Worm (Caenorhabditis elegans) whole organism, early embryonic: ENCODE results near the gene mpc-1.

Source experiments
- B0310.2 ChIP-seq: sonication (generic microtip); optimal IDR thresholded peaks from 2 replicates; lab custom pipeline; 2016; ENCODE audit warnings: mild to moderate bottlenecking, missing genetic modification characterization, missing compliant biosample characterization
- F13C5.2 ChIP-seq: sonication (generic microtip); optimal IDR thresholded peaks from 2 replicates; lab custom pipeline; 2017; ENCODE audit warnings: mild to moderate bottlenecking, missing genetic modification characterization, inconsistent platforms, missing compliant biosample characterization
- aly-1 ChIP-seq: sonication (generic microtip); optimal IDR thresholded peaks from 2 replicates; lab custom pipeline; 2016; ENCODE audit warnings: missing genetic modification characterization, missing compliant biosample characterization
- ama-1 ChIP-seq: fragments of 150-350 bp; optimal IDR thresholded peaks from 2 replicates; lab custom pipeline; 2014
- ceh-13 ChIP-seq: fragments of 200-800 bp; sonication (Bioruptor generic); optimal IDR thresholded peaks from 2 replicates; lab custom pipeline; 2018; ENCODE audit warnings: mild to moderate bottlenecking, missing genetic modification characterization, missing compliant biosample characterization
- ceh-36 ChIP-seq: sonication (generic microtip); optimal IDR thresholded peaks from 2 replicates; lab custom pipeline; 2016; ENCODE audit warnings: missing genetic modification characterization, inconsistent platforms, missing compliant biosample characterization
- ets-7 ChIP-seq: sonication (generic microtip); optimal IDR thresholded peaks from 2 replicates; lab custom pipeline; 2016; ENCODE audit warnings: missing genotype, missing genetic modification characterization, missing compliant biosample characterization
- flt-1 ChIP-seq: fragments of 200-800 bp; sonication (Bioruptor generic); IDR thresholded peaks from 2 replicates; pipeline ENCODE4 v1.3.6; 2022; ENCODE audit warnings: missing genetic modification characterization, missing compliant biosample characterization
- hmbx-1 ChIP-seq: sonication (generic microtip); optimal IDR thresholded peaks from 2 replicates; lab custom pipeline; 2016; ENCODE audit warnings: mild to moderate bottlenecking, missing genetic modification characterization, missing compliant biosample characterization
- hmg-4 ChIP-seq: fragments of 200-800 bp; sonication (Bioruptor generic); optimal IDR thresholded peaks from 2 replicates; lab custom pipeline; 2018; ENCODE audit warnings: mild to moderate bottlenecking, missing genetic modification characterization, missing compliant biosample characterization
- hnd-1 ChIP-seq: sonication (generic microtip); optimal IDR thresholded peaks from 2 replicates; lab custom pipeline; 2016; ENCODE audit warnings: missing genetic modification characterization, missing compliant biosample characterization
- pes-1 ChIP-seq: fragments of 200-800 bp; sonication (Bioruptor generic); IDR thresholded peaks from 2 replicates; pipeline ENCODE4 v1.3.6; 2022; ENCODE audit warnings: missing genetic modification reagents, missing genetic modification characterization, missing compliant biosample characterization
- scrt-1 ChIP-seq: fragments of 200-800 bp; sonication (Bioruptor generic); IDR thresholded peaks from 2 replicates; pipeline ENCODE4 v1.3.6; 2022; ENCODE audit warnings: missing genetic modification characterization, missing compliant biosample characterization
- sea-1 ChIP-seq: fragments of 200-800 bp; sonication (Bioruptor generic); conservative IDR thresholded peaks from 2 replicates; pipeline ENCODE4 v1.3.6; 2022; ENCODE audit warnings: missing genetic modification characterization, missing compliant biosample characterization
- tbx-11 ChIP-seq: fragments of 200-800 bp; sonication (Bioruptor generic); IDR thresholded peaks from 2 replicates; pipeline ENCODE4 v1.3.6; 2022; ENCODE audit warnings: missing genetic modification characterization, missing compliant biosample characterization
- tbx-37 ChIP-seq: fragments of 200-800 bp; sonication (Bioruptor generic); conservative IDR thresholded peaks from 2 replicates; pipeline ENCODE4 v1.3.6; 2022; ENCODE audit warnings: missing genetic modification reagents, missing genetic modification characterization, missing compliant biosample characterization
- tra-4 ChIP-seq: sonication (generic microtip); optimal IDR thresholded peaks from 2 replicates; lab custom pipeline; 2017; ENCODE audit warnings: missing genetic modification characterization, missing compliant biosample characterization

The mpc-1 gene

DNA sequence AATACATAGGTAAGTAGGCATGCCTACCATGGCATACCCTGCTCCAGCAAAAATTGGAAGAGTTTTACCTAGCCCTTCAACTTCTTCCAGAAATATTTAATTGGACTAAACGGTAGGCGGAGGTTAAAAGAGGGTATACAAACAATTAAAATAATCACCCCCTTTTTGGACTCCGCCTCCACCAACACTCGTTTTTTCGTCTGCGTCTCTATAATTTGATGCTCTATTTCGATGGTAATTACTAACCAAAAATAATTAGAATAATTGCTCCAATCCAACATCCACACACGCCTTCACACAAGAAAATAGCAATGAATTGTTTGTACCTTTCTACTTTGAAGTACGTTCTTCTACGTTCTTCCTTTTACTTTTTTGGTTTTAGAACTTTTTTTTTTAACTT, 39.5 kb downstream of the mpc-1 start:
- no peak for TF ChIP-seq ceh-13 (GFP tag; lab: Kevin White, UChicago)
- TF ChIP-seq tra-4 = no peak
- no peak for TF ChIP-seq ets-7 (tag; lab: Kevin White, UChicago)
- TF ChIP-seq F13C5.2 (tag; lab: Kevin White, UChicago) = no peak
- TF ChIP-seq flt-1 = no peak
- TF ChIP-seq tbx-37 (GFP tag; lab: Robert Waterston, UW) = no peak
- no peak for TF ChIP-seq pes-1 (GFP tag; lab: Robert Waterston, UW)
- TF ChIP-seq ceh-36 (tag; lab: Kevin White, UChicago) = no peak
- TF ChIP-seq hnd-1 (tag; lab: Kevin White, UChicago) = no peak
- no peak for TF ChIP-seq tbx-11 (GFP tag; lab: Robert Waterston, UW)

DNA sequence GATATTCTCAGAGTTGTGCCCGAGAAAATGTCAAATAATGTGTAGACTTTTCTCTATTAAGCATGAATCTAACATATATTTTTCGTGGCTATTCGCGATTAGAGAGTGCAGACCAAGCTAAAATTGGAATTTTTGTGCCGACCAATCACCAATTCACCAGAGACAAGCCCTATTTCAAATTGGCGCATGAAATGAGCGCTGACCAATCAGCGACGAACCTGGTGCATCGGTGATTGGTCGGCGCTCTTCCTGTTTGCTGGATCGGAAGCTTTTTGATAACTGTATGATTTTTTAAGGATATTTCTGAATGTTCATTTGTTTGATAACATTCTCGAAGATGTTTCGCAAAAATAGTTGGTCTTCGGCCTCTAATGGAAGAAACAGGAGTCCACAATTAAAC, 40.0 kb downstream of the mpc-1 start:
- no peak for TF ChIP-seq flt-1
- no peak for TF ChIP-seq hnd-1 (tag; lab: Kevin White, UChicago)
- no peak for TF ChIP-seq tbx-37 (GFP tag; lab: Robert Waterston, UW)
- no peak for TF ChIP-seq ets-7 (tag; lab: Kevin White, UChicago)
- TF ChIP-seq tra-4 = no peak
- no peak for TF ChIP-seq ceh-36 (tag; lab: Kevin White, UChicago)
- TF ChIP-seq hmg-4 (GFP tag; lab: Kevin White, UChicago) = no peak
- no peak for TF ChIP-seq sea-1 (GFP tag; lab: Robert Waterston, UW)
- TF ChIP-seq tbx-11 (GFP tag; lab: Robert Waterston, UW) = no peak
- TF ChIP-seq scrt-1 (GFP tag; lab: Robert Waterston, UW) = no peak
- no peak for TF ChIP-seq ceh-13 (GFP tag; lab: Kevin White, UChicago)
- no peak for TF ChIP-seq aly-1 (tag; lab: Kevin White, UChicago)
- no peak for TF ChIP-seq ama-1 (lab: Kevin White, UChicago)
- no peak for TF ChIP-seq F13C5.2 (tag; lab: Kevin White, UChicago)
- no peak for TF ChIP-seq pes-1 (GFP tag; lab: Robert Waterston, UW)
- no peak for TF ChIP-seq hmbx-1 (tag; lab: Kevin White, UChicago)
- no peak for TF ChIP-seq B0310.2 (tag; lab: Kevin White, UChicago)

DNA sequence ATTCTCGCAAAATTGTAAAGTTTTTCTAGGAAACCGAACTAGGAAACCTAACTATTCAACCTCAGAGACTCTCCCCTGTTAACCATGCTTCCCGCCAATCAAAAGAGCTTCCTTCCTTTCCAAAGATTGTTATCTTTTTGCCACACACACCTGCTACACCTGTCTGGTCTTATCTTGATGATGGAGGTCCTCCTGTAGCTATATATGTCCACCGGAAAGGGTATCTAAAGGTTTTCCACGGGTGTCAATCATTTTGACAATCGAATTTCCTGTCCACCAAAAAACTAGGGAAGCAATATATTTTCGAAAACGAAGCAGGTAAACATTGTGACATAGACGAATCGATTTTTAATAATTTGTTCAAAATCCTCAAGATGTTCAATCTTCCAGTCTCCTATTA, 40.5 kb downstream of the mpc-1 start:
- TF ChIP-seq tra-4 (no peak), ama-1 (lab: Kevin White, UChicago) (no peak), ets-7 (tag; lab: Kevin White, UChicago) (peak; percentile 30), F13C5.2 (tag; lab: Kevin White, UChicago) (no peak)

DNA sequence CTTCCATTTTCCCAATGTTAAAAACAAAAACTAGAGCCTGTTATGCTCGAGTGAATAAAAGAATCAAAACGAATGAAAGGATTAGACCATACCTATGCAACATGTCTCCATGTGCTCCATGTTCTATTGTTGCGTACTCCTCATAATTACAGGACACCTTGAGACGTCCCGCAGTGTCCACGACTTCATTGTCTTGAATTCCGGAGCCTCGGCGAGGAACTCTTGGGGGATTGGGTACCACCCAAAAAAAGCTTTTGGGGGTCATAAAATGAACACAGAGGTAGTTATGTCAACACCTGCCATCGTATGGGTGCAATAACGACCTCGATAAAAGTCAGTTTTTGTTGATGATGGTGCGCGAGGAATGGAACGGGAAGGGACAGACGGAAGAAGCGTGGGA, 41.7 kb downstream of the mpc-1 start:
- TF ChIP-seq aly-1 (tag; lab: Kevin White, UChicago) (peak; percentile 14), hmg-4 (GFP tag; lab: Kevin White, UChicago) (no peak)

DNA sequence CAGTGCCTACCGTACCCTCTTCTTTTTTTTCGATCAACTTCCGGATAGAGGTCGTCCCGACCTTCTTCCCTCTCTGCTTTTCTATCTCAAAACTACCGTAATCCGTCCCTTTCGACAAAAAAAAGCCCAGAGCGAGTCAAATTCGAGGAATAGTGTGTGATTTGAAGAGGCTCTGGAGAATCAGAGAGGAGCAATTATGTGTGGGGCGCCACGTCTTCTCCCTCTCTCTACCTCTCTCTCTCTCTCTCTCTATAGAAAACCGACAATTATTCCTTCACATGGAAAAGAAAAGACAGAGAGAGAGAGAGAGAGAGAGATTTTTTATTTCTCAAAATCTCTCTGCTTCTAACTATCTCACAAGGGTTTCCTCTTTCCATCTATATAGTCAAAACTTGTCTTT, 43.3 kb downstream of the mpc-1 start:
- TF ChIP-seq hnd-1 (tag; lab: Kevin White, UChicago) = no peak
- TF ChIP-seq aly-1 (tag; lab: Kevin White, UChicago) = no peak
- TF ChIP-seq ceh-36 (tag; lab: Kevin White, UChicago) = no peak
- no peak for TF ChIP-seq ama-1 (lab: Kevin White, UChicago)
- TF ChIP-seq pes-1 (GFP tag; lab: Robert Waterston, UW) = no peak

DNA sequence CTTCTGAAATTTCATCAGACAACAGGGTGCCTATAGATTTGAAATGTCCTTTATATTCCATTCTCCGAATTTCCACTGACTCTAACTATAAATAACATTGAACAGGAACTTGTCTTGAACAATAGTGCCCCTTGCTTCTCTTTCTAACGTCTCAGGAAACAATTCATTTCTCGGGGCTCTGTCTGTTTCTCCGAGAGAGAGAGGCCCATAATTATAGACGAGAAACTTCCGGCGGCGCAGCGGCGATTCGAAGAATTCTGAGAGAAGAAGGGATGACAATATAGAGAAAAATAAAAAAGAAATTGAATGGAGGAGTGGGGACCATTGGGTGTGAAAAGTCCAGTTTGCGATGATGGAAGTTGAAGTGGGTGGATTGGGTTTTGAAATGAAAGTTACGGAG, 47.0 kb downstream of the mpc-1 start:
- TF ChIP-seq ama-1 (lab: Kevin White, UChicago) (no peak), tra-4 (no peak), hmg-4 (GFP tag; lab: Kevin White, UChicago) (no peak), tbx-11 (GFP tag; lab: Robert Waterston, UW) (no peak), scrt-1 (GFP tag; lab: Robert Waterston, UW) (no peak), ets-7 (tag; lab: Kevin White, UChicago) (no peak), tbx-37 (GFP tag; lab: Robert Waterston, UW) (no peak), F13C5.2 (tag; lab: Kevin White, UChicago) (no peak), B0310.2 (tag; lab: Kevin White, UChicago) (no peak), aly-1 (tag; lab: Kevin White, UChicago) (no peak), sea-1 (GFP tag; lab: Robert Waterston, UW) (no peak), flt-1 (no peak), hmbx-1 (tag; lab: Kevin White, UChicago) (no peak), hnd-1 (tag; lab: Kevin White, UChicago) (no peak), pes-1 (GFP tag; lab: Robert Waterston, UW) (no peak), ceh-36 (tag; lab: Kevin White, UChicago) (no peak), ceh-13 (GFP tag; lab: Kevin White, UChicago) (no peak)

DNA sequence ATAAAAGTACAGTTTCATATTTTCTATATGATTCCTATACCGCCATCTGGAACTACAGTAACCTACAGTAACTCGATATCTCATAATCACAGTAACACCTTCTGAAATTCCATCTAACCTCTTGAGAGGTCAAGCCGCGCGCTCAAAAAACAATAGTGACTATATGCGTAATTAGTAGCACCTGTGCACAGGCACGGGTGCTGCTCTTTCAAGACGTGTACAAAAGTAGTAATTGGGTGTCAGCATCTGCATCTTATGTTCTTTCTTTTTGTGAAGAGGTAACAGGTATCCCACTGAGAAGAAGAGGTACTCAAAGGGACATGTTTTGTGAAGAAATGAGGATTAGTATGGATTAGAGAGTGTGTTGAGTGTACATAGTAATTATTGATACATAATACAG, 48.1 kb downstream of the mpc-1 start:
- no peak for TF ChIP-seq tra-4
- no peak for TF ChIP-seq flt-1
- TF ChIP-seq ama-1 (lab: Kevin White, UChicago) = no peak
- TF ChIP-seq ets-7 (tag; lab: Kevin White, UChicago) = no peak
- TF ChIP-seq hmbx-1 (tag; lab: Kevin White, UChicago) = no peak
- no peak for TF ChIP-seq hmg-4 (GFP tag; lab: Kevin White, UChicago)
- no peak for TF ChIP-seq B0310.2 (tag; lab: Kevin White, UChicago)
- no peak for TF ChIP-seq sea-1 (GFP tag; lab: Robert Waterston, UW)
- no peak for TF ChIP-seq aly-1 (tag; lab: Kevin White, UChicago)
- no peak for TF ChIP-seq F13C5.2 (tag; lab: Kevin White, UChicago)
- TF ChIP-seq ceh-36 (tag; lab: Kevin White, UChicago) = no peak
- TF ChIP-seq tbx-11 (GFP tag; lab: Robert Waterston, UW) = no peak
- no peak for TF ChIP-seq scrt-1 (GFP tag; lab: Robert Waterston, UW)
- no peak for TF ChIP-seq hnd-1 (tag; lab: Kevin White, UChicago)
- no peak for TF ChIP-seq pes-1 (GFP tag; lab: Robert Waterston, UW)
- no peak for TF ChIP-seq tbx-37 (GFP tag; lab: Robert Waterston, UW)
- TF ChIP-seq ceh-13 (GFP tag; lab: Kevin White, UChicago) = no peak
